Worm (Caenorhabditis elegans) whole organism, L1 larva: Measurements from ENCODE around the gene F55G1.1.
A peak's percentile ranks its signal among the peaks of the same experiment; 100 is the strongest.

Experiments
- C04F5.9 ChIP-seq: sonication (generic microtip); optimal IDR thresholded peaks from 2 replicates; lab custom pipeline; 2016; ENCODE audit warnings: missing genetic modification characterization, missing compliant biosample characterization
- F16B12.6 ChIP-seq: fragments of 150-350 bp; optimal IDR thresholded peaks from 2 replicates; lab custom pipeline; 2014; ENCODE audit warnings: missing biosample characterization, missing genetic modification characterization
- aly-2 ChIP-seq: fragments of 150-350 bp; optimal IDR thresholded peaks from 2 replicates; lab custom pipeline; 2014; ENCODE audit warnings: missing biosample characterization, missing genetic modification characterization
- ama-1 ChIP-seq: fragments of 150-350 bp; optimal IDR thresholded peaks from 2 replicates; lab custom pipeline; 2014
- ceh-90 ChIP-seq: sonication (generic microtip); optimal IDR thresholded peaks from 2 replicates; lab custom pipeline; 2016; ENCODE audit warnings: missing genetic modification characterization, missing compliant biosample characterization
- dpl-1 ChIP-seq, 3 experiments: fragments of 150-350 bp in 2 of 3; sonication (generic microtip) in 1 of 3; optimal IDR thresholded peaks; 2 replicates each; lab custom pipeline; 2014 to 2017; ENCODE audit warnings: missing biosample characterization in 3 of 3, missing genetic modification characterization in 3 of 3, missing genetic modification reagents in 3 of 3
- dsc-1 ChIP-seq: sonication (generic microtip); optimal IDR thresholded peaks from 2 replicates; lab custom pipeline; 2016; ENCODE audit warnings: mild to moderate bottlenecking, missing genetic modification characterization, missing compliant biosample characterization
- efl-1 ChIP-seq, 4 experiments: fragments of 150-350 bp; optimal IDR thresholded peaks in 3 of 4; peaks in 1 of 4; 1 replicate in 1 of 4; 2 replicates in 3 of 4; lab custom pipeline; 2014; ENCODE audit warnings: missing biosample characterization in 2 of 4, missing genetic modification characterization in 2 of 4, missing genetic modification reagents in 2 of 4
- egl-13 ChIP-seq: sonication (generic microtip); optimal IDR thresholded peaks from 2 replicates; lab custom pipeline; 2016; ENCODE audit warnings: missing genotype, missing genetic modification reagents, missing genetic modification characterization, missing compliant biosample characterization
- ets-5 ChIP-seq: fragments of 200-800 bp; sonication (Bioruptor generic); IDR thresholded peaks from 2 replicates; pipeline ENCODE4 v1.3.6; 2022; ENCODE audit warnings: missing genetic modification characterization, missing compliant biosample characterization
- fkh-10 ChIP-seq: sonication (generic microtip); optimal IDR thresholded peaks from 2 replicates; lab custom pipeline; 2017; ENCODE audit warnings: missing biosample characterization, missing genetic modification reagents, missing genetic modification characterization
- fkh-4 ChIP-seq: sonication (generic microtip); optimal IDR thresholded peaks from 2 replicates; lab custom pipeline; 2016; ENCODE audit warnings: missing compliant biosample characterization, missing genetic modification characterization, borderline replicate concordance
- fkh-8 ChIP-seq: sonication (generic microtip); optimal IDR thresholded peaks from 2 replicates; lab custom pipeline; 2016; ENCODE audit warnings: mild to moderate bottlenecking, missing genetic modification characterization, missing compliant biosample characterization
- hlh-4 ChIP-seq: sonication (generic microtip); optimal IDR thresholded peaks from 2 replicates; lab custom pipeline; 2016; ENCODE audit warnings: mild to moderate bottlenecking, missing genetic modification characterization, missing compliant biosample characterization
- hpl-2 ChIP-seq: fragments of 150-350 bp; optimal IDR thresholded peaks from 2 replicates; lab custom pipeline; 2014; ENCODE audit warnings: missing biosample characterization, missing genetic modification reagents, missing genetic modification characterization
- irx-1 ChIP-seq: sonication (generic microtip); optimal IDR thresholded peaks from 2 replicates; lab custom pipeline; 2016; ENCODE audit warnings: missing genetic modification characterization, missing compliant biosample characterization
- lin-13 ChIP-seq: fragments of 150-350 bp; optimal IDR thresholded peaks from 2 replicates; lab custom pipeline; 2014; ENCODE audit warnings: missing biosample characterization, missing genetic modification reagents, missing genetic modification characterization
- lin-15B ChIP-seq: fragments of 150-350 bp; sonication (generic microtip); optimal IDR thresholded peaks from 3 replicates; lab custom pipeline; 2014; ENCODE audit warnings: missing biosample characterization, missing genetic modification characterization
- lin-39 ChIP-seq: fragments of 150-350 bp; optimal IDR thresholded peaks from 2 replicates; lab custom pipeline; 2014; ENCODE audit warnings: missing biosample characterization, missing genetic modification reagents, missing genetic modification characterization
- lir-3 ChIP-seq: sonication (generic microtip); optimal IDR thresholded peaks from 2 replicates; lab custom pipeline; 2016; ENCODE audit warnings: mild to moderate bottlenecking, missing genetic modification characterization, moderate library complexity, missing compliant biosample characterization; ENCODE audit not compliant: poor library complexity
- lsy-2 ChIP-seq, 2 experiments: fragments of 150-350 bp; optimal IDR thresholded peaks; 2 replicates each; lab custom pipeline; 2014; ENCODE audit warnings: missing biosample characterization in 2 of 2, missing genetic modification characterization in 2 of 2
- mef-2 ChIP-seq: fragments of 150-350 bp; optimal IDR thresholded peaks from 2 replicates; lab custom pipeline; 2014; ENCODE audit warnings: missing biosample characterization, missing genetic modification characterization
- nhr-12 ChIP-seq: sonication (generic microtip); optimal IDR thresholded peaks from 2 replicates; lab custom pipeline; 2017; ENCODE audit warnings: missing biosample characterization, missing genetic modification characterization
- nhr-237 ChIP-seq: fragments of 150-350 bp; optimal IDR thresholded peaks from 2 replicates; lab custom pipeline; 2014; ENCODE audit warnings: missing biosample characterization, missing genetic modification characterization
- nhr-47 ChIP-seq: sonication (generic microtip); optimal IDR thresholded peaks from 2 replicates; lab custom pipeline; 2016; ENCODE audit warnings: mild to moderate bottlenecking, missing genetic modification characterization, moderate library complexity, missing compliant biosample characterization
- nhr-71 ChIP-seq: sonication (generic microtip); optimal IDR thresholded peaks from 2 replicates; lab custom pipeline; 2016; ENCODE audit warnings: mild to moderate bottlenecking, missing genetic modification characterization, moderate library complexity, missing compliant biosample characterization
- nhr-84 ChIP-seq: sonication (generic microtip); optimal IDR thresholded peaks from 2 replicates; lab custom pipeline; 2017; ENCODE audit warnings: missing biosample characterization, missing genetic modification characterization
- nhr-85 ChIP-seq: sonication (generic microtip); peaks from one replicate; lab custom pipeline; 2016; ENCODE audit warnings: missing genetic modification characterization, inconsistent platforms, missing compliant biosample characterization
- pag-3 ChIP-seq: sonication (generic microtip); optimal IDR thresholded peaks from 2 replicates; lab custom pipeline; 2017; ENCODE audit warnings: missing genetic modification characterization, mild to moderate bottlenecking, missing compliant biosample characterization, antibody characterized with exemption, borderline replicate concordance; ENCODE audit not compliant: insufficient read depth
- pqm-1 ChIP-seq: sonication (generic microtip); optimal IDR thresholded peaks from 3 replicates; lab custom pipeline; 2017; ENCODE audit warnings: missing biosample characterization, missing genetic modification characterization
- rnt-1 ChIP-seq: sonication (generic microtip); optimal IDR thresholded peaks from 2 replicates; lab custom pipeline; 2016; ENCODE audit warnings: mild to moderate bottlenecking, missing genetic modification characterization, moderate library complexity, missing compliant biosample characterization
- snpc-4 ChIP-seq: fragments of 150-350 bp; optimal IDR thresholded peaks from 2 replicates; lab custom pipeline; 2014; ENCODE audit warnings: missing biosample characterization, missing genetic modification characterization
- sptf-1 ChIP-seq: fragments of 150-350 bp; optimal IDR thresholded peaks from 2 replicates; lab custom pipeline; 2014; ENCODE audit warnings: missing biosample characterization, missing genetic modification characterization
- swsn-7 ChIP-seq: sonication (generic microtip); optimal IDR thresholded peaks from 2 replicates; lab custom pipeline; 2016; ENCODE audit warnings: missing genetic modification characterization, missing compliant biosample characterization
- unc-30 ChIP-seq: sonication (generic microtip); optimal IDR thresholded peaks from 2 replicates; lab custom pipeline; 2017; ENCODE audit warnings: missing biosample characterization, missing genetic modification characterization
- unc-98 ChIP-seq: fragments of 200-800 bp; sonication (Bioruptor generic); IDR thresholded peaks from 2 replicates; pipeline ENCODE4 v1.3.6; 2022; ENCODE audit warnings: missing genetic modification characterization, missing compliant biosample characterization
- vab-15 ChIP-seq: sonication (generic microtip); optimal IDR thresholded peaks from 2 replicates; lab custom pipeline; 2017; ENCODE audit warnings: missing genotype, mild to moderate bottlenecking, missing genetic modification characterization, missing compliant biosample characterization
- zip-4 ChIP-seq: fragments of 200-800 bp; sonication (Bioruptor generic); optimal IDR thresholded peaks from 2 replicates; lab custom pipeline; 2018; ENCODE audit warnings: mild to moderate bottlenecking, missing genetic modification characterization, moderate library complexity, missing compliant biosample characterization
- ztf-11 ChIP-seq, 2 experiments: sonication (generic microtip); optimal IDR thresholded peaks; 2 replicates each; lab custom pipeline; 2016 to 2017; ENCODE audit warnings: missing genetic modification characterization in 2 of 2, missing biosample characterization in 1 of 2, missing compliant biosample characterization in 1 of 2

F55G1.1 gene

DNA sequence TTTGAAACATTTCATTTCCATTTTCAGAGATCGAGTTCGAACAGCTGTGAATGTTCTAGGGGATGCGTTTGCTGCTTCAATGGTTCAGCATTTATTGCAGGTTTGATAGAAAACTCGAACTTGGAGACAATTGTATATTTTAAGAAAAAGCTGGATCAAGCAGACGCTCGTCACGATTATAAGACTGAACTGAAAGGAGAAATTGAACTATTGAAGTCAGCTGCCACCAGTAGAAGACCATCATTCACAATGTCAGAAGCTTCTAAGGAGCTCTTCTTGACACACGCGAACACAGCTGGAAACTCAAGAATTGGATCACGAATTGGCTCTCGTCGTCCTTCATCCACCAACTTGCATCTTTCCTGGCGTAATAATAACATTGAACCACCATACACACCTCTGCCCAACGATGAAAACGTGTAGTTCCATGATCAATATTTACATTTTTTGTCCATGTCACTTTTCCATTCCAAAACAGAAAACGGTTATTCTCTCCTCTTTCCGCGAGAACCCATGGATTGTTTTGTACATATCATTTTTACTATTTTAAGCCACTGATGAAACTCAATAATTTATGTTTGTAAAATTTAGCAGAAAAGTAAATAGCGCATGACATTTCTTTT lies 14.4 kb downstream of the F55G1.1 start (continued):
- TF ChIP-seq C04F5.9 (tag; lab: Kevin White, UChicago) (no peak), nhr-12 (no peak), ets-5 (GFP tag; lab: Robert Waterston, UW) (no peak), irx-1 (no peak), unc-30 (no peak), dsc-1 (tag; lab: Kevin White, UChicago) (peak; percentile 25), fkh-8 (tag; lab: Kevin White, UChicago) (no peak), lir-3 (no peak), nhr-71 (tag; lab: Kevin White, UChicago) (peak; percentile 72), mef-2 (tag; lab: Kevin White, UChicago) (no peak), pag-3 (no peak), hpl-2 (GFP tag; lab: Kevin White, UChicago) (no peak), egl-13 (tag; lab: Kevin White, UChicago) (no peak), fkh-10 (no peak), F16B12.6 (tag; lab: Kevin White, UChicago) (no peak), rnt-1 (tag; lab: Kevin White, UChicago) (peak; percentile 50), nhr-84 (tag; lab: Kevin White, UChicago) (no peak), pqm-1 (tag; lab: Kevin White, UChicago) (no peak), snpc-4 (tag; lab: Kevin White, UChicago) (no peak), ceh-90 (tag; lab: Kevin White, UChicago) (no peak), dpl-1 (GFP tag; optimal IDR thresholded peaks at IDR 0.05; lab: Kevin White, UChicago) (peak in 1 of 3 experiments; percentile 34), lin-13 (GFP tag; lab: Kevin White, UChicago) (no peak), nhr-237 (tag; lab: Kevin White, UChicago) (no peak), lin-39 (tag; lab: Kevin White, UChicago) (no peak), efl-1 (optimal IDR thresholded peaks at IDR 0.05; lab: Kevin White, UChicago) (peak in 1 of 2 experiments; percentile 15), efl-1 (GFP tag; optimal IDR thresholded peaks at IDR 0.05 in 1 of 2; lab: Kevin White, UChicago) (peak in 1 of 2 experiments; percentile 88), nhr-47 (tag; lab: Kevin White, UChicago) (peak; percentile 45), hlh-4 (tag; lab: Kevin White, UChicago) (no peak), nhr-85 (tag; lab: Kevin White, UChicago) (peak; percentile 84), ztf-11 (tag; optimal IDR thresholded peaks at IDR 0.05; lab: Kevin White, UChicago) (peak in 1 of 2 experiments; percentile 11), unc-98 (GFP tag; lab: Robert Waterston, UW) (no peak), lsy-2 (tag; optimal IDR thresholded peaks at IDR 0.05; lab: Kevin White, UChicago) (peak in 1 of 2 experiments; percentile 32), swsn-7 (tag; lab: Kevin White, UChicago) (peak; percentile 44), ama-1 (lab: Kevin White, UChicago) (peak; percentile 90), vab-15 (no peak)

- TF ChIP-seq zip-4 (GFP tag; lab: Kevin White, UChicago): no peak
- TF ChIP-seq ets-5 (GFP tag; lab: Robert Waterston, UW): 0 out of 2 replicates have a peak, but pooled peaks have one; percentile 45
- TF ChIP-seq fkh-4 (tag; lab: Kevin White, UChicago): no peak
- no peak for TF ChIP-seq sptf-1 (tag; lab: Kevin White, UChicago)
- no peak for TF ChIP-seq rnt-1 (tag; lab: Kevin White, UChicago)
- TF ChIP-seq lin-15B (tag; lab: Kevin White, UChicago): no peak
- TF ChIP-seq unc-30: no peak
- no peak for TF ChIP-seq unc-98 (GFP tag; lab: Robert Waterston, UW)
- TF ChIP-seq aly-2: no peak
- TF ChIP-seq mef-2 (tag; lab: Kevin White, UChicago): no peak
- TF ChIP-seq efl-1 (optimal IDR thresholded peaks at IDR 0.05; lab: Kevin White, UChicago): no peak
- peak in 1 of 2 experiments; percentile 93 for TF ChIP-seq efl-1 (GFP tag; optimal IDR thresholded peaks at IDR 0.05 in 1 of 2; lab: Kevin White, UChicago)
- TF ChIP-seq nhr-85 (tag; lab: Kevin White, UChicago): no peak
- TF ChIP-seq fkh-8 (tag; lab: Kevin White, UChicago): no peak
Measured at ce11 chrIV:7506711-7507110, 15.1 kb downstream of the F55G1.1 start.
